Worm (Caenorhabditis elegans): ENCODE results near the gene pdha-1.

Gene pdha-1

DNA sequence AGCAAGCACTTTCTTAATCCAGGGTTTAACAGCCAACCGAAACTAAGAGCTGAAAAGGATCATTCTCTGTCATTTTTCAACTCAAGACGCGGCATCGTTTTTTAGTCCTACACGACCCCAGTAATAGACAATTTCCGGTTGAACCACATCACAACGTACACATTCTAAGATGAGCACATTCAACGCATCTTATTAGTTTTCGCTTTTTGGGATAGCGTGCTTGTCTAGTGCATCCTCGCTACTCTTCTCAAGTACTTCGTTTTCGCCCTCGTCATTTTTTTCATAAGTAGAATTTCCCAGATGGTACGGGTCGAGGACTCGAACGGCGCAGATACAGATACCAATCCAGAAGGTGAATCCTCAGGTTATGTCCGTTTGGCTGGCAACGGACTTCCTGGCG, 23.8 kb upstream of the pdha-1 start, which contains the start of gene T05H10.1:
T05H10.1 (plus strand) TSS at position 301 of the 400 bp plus-strand sequence.
- no peak for TF ChIP-seq lin-39 (tag; optimal IDR thresholded peaks at IDR 0.05)
- TF ChIP-seq mep-1 (tag; optimal IDR thresholded peaks at IDR 0.05) = no peak
- TF ChIP-seq ceh-82 (tag; optimal IDR thresholded peaks at IDR 0.05) = no peak
- TF ChIP-seq lin-35 (GFP tag; optimal IDR thresholded peaks at IDR 0.05) = no peak
- no peak for TF ChIP-seq zag-1 (tag; optimal IDR thresholded peaks at IDR 0.05)
- TF ChIP-seq F16B12.6 (tag; optimal IDR thresholded peaks at IDR 0.05) = no peak
- no peak for TF ChIP-seq dpl-1 (GFP tag; optimal IDR thresholded peaks at IDR 0.05)
- TF ChIP-seq aha-1 (tag; optimal IDR thresholded peaks at IDR 0.05) = no peak

DNA sequence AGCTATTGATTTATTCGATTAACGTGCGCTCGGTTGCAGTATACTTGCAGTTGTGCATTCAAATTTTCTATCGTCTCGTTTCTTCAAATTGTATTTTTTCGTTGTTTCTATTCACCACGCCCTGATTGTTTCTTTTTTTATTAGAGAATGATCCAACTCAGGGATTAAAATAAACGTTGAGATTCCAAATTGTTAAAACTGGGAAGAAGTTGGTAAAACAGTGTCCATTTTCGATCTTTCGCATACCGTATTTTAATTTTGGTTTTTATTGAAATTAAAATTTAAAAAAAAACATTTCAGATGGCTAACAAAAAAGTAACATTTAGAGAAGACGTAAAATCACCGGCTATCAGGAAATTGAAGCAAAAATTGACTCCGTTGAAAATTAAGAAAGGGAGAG, 18.8 kb upstream of the pdha-1 start, which contains the start of gene apn-1:
apn-1 (plus strand) TSS at position 301 of the 400 bp plus-strand sequence.
- TF ChIP-seq fos-1 (tag; optimal IDR thresholded peaks at IDR 0.05) (no peak), lin-13 (GFP tag; optimal IDR thresholded peaks at IDR 0.05) (no peak)

DNA sequence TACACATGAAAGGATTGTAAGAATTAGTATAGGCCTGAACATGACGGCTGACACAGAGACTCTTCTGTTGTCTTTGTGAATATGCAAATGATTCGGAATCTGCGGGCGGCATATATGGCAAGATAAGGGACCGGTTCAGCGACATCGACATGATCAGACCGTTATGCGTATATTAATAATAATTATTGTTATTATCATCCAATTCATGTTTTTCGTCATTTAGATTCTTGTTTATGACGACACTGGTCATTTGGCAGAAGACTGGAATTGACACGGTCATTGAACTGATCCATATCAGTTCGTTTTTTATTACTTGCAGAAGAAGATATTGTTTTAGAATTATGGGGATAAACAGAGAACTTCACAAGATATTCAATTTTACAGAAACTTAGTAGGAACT, 15.6 kb upstream of the pdha-1 start, which contains the start of gene mtre-1:
mtre-1 (minus strand) TSS at position 101 of the 400 bp plus-strand sequence.
- TF ChIP-seq egl-27 (tag; optimal IDR thresholded peaks at IDR 0.05) (no peak), vab-15 (tag; optimal IDR thresholded peaks at IDR 0.05) (no peak), lir-3 (tag; optimal IDR thresholded peaks at IDR 0.05; ENCODE audit: poor library complexity) (no peak), nhr-20 (tag; optimal IDR thresholded peaks at IDR 0.05) (no peak), snpc-4 (tag; optimal IDR thresholded peaks at IDR 0.05) (no peak), alr-1 (tag; optimal IDR thresholded peaks at IDR 0.05; ENCODE audit: borderline replicate concordance) (no peak), elt-2 (tag; optimal IDR thresholded peaks at IDR 0.05) (no peak), lin-13 (GFP tag; optimal IDR thresholded peaks at IDR 0.05) (no peak), ets-5 (GFP tag; IDR thresholded peaks at IDR 0.05) (no peak), unc-30 (tag; optimal IDR thresholded peaks at IDR 0.05) (no peak), dsc-1 (tag; optimal IDR thresholded peaks at IDR 0.05) (no peak), elt-3 (tag; optimal IDR thresholded peaks at IDR 0.05) (no peak), lin-39 (tag; optimal IDR thresholded peaks at IDR 0.05) (no peak), fos-1 (tag; optimal IDR thresholded peaks at IDR 0.05) (no peak), mdl-1 (tag; optimal IDR thresholded peaks at IDR 0.05) (no peak), hlh-17 (GFP tag; optimal IDR thresholded peaks at IDR 0.05; ENCODE audit: borderline replicate concordance) (no peak), swsn-7 (tag; optimal IDR thresholded peaks at IDR 0.05) (no peak), aha-1 (tag; optimal IDR thresholded peaks at IDR 0.05) (no peak)

DNA sequence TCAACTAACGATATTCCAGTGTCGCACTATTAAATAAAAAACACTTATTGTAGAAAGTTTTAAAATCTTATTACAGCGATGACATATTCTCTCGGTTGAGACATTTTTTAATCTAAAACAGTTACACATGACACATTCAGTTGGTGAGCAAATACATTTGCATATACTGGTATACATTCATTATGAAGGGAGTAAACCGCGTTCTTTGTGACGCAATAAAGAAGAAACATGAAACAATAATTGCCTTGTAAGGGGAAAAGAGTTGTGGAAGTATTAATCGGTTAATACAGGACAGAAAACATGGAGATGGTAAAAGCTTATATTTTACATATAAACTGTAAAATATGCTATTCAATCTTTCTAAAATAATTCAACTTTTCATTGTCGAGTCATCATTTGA, 14.8 kb upstream of the pdha-1 start:
- TF ChIP-seq grh-1 (GFP tag; IDR thresholded peaks at IDR 0.05) (no peak), jun-1 (tag; optimal IDR thresholded peaks at IDR 0.05) (no peak), snpc-4 (tag; optimal IDR thresholded peaks at IDR 0.05) (no peak), fkh-8 (tag; optimal IDR thresholded peaks at IDR 0.05) (no peak), xbp-1 (tag; optimal IDR thresholded peaks at IDR 0.05) (no peak), elt-3 (tag; optimal IDR thresholded peaks at IDR 0.05) (no peak), snu-23 (GFP tag; optimal IDR thresholded peaks at IDR 0.05) (no peak), ztf-11 (tag; optimal IDR thresholded peaks at IDR 0.05) (no peak), unc-98 (GFP tag; IDR thresholded peaks at IDR 0.05) (no peak), zip-4 (GFP tag; optimal IDR thresholded peaks at IDR 0.05) (no peak), ceh-82 (tag; optimal IDR thresholded peaks at IDR 0.05) (no peak), lin-39 (tag; optimal IDR thresholded peaks at IDR 0.05) (no peak), sup-37 (GFP tag; optimal IDR thresholded peaks at IDR 0.05) (no peak), fos-1 (tag; optimal IDR thresholded peaks at IDR 0.05) (no peak), unc-86 (tag; optimal IDR thresholded peaks at IDR 0.05) (no peak), nhr-77 (tag; optimal IDR thresholded peaks at IDR 0.05) (no peak), egl-13 (tag; optimal IDR thresholded peaks at IDR 0.05) (no peak), nhr-76 (tag; optimal IDR thresholded peaks at IDR 0.05) (no peak)

All from whole organism, L1 larva.